Worm (Caenorhabditis elegans): ENCODE results near the gene F23H12.10.

DNA sequence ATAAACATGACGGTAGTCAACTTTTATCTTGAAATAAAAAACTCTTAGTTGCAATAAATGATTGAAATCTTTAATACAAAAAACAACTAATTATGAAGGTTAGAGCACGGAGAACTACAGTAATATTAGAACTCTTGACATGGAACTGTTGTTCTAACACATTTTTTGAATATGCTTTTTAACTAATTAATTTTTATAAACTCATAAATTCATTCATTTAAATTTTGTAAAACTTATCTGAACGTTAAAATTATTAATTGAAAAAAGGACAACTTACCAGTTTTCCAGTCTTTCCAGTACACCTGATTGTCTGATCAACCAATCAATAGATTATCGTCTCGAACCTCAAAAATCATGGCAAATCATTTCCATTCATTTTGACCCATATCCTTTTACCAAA, 21.6 kb downstream of the F23H12.10 start, which contains the start of gene sqt-3:
- no peak for TF ChIP-seq ccch-3 (GFP tag; optimal IDR thresholded peaks at IDR 0.05)
- TF ChIP-seq lin-35 (GFP tag; optimal IDR thresholded peaks at IDR 0.05), result no peak
- no peak for TF ChIP-seq snpc-1.1 (tag; optimal IDR thresholded peaks at IDR 0.05; ENCODE audit: insufficient read depth)
- no peak for TF ChIP-seq ceh-79 (tag; optimal IDR thresholded peaks at IDR 0.05)
- no peak for TF ChIP-seq dpl-1 (GFP tag; optimal IDR thresholded peaks at IDR 0.05)
- TF ChIP-seq T07F8.4 (tag; optimal IDR thresholded peaks at IDR 0.05), result no peak
- no peak for TF ChIP-seq unc-130 (GFP tag; optimal IDR thresholded peaks at IDR 0.05)
- TF ChIP-seq ztf-28 (GFP tag; IDR thresholded peaks at IDR 0.05), result no peak
- TF ChIP-seq D2030.7 (GFP tag; IDR thresholded peaks at IDR 0.05), result no peak
- no peak for TF ChIP-seq F57A8.1 (GFP tag; optimal IDR thresholded peaks at IDR 0.05)
- TF ChIP-seq snpc-4 (GFP tag; optimal IDR thresholded peaks at IDR 0.05), result no peak
- no peak for TF ChIP-seq snpc-4 (tag; optimal IDR thresholded peaks at IDR 0.05)
- TF ChIP-seq Y95B8A.8 (GFP tag; IDR thresholded peaks at IDR 0.05), result no peak

All from whole organism, young adult.